Worm (Caenorhabditis elegans) whole organism, L3 larva: ENCODE data around the gene tin-10.

Experiments
- R02D3.7 ChIP-seq: fragments of 150-350 bp; optimal IDR thresholded peaks from 2 replicates; lab custom pipeline; 2014; ENCODE audit warnings: missing biosample characterization, missing genetic modification characterization
- ZK546.5 ChIP-seq: sonication (generic microtip); optimal IDR thresholded peaks from 2 replicates; lab custom pipeline; 2017; ENCODE audit warnings: missing biosample characterization, missing genetic modification characterization
- aly-2 ChIP-seq: fragments of 150-350 bp; optimal IDR thresholded peaks from 2 replicates; lab custom pipeline; 2014; ENCODE audit warnings: missing biosample characterization, missing genetic modification characterization
- ceh-16 ChIP-seq: sonication (generic microtip); optimal IDR thresholded peaks from 2 replicates; lab custom pipeline; 2017; ENCODE audit warnings: missing biosample characterization, missing genetic modification characterization
- ceh-28 ChIP-seq: fragments of 150-350 bp; optimal IDR thresholded peaks from 2 replicates; lab custom pipeline; 2014; ENCODE audit warnings: missing biosample characterization, missing genetic modification reagents, missing genetic modification characterization
- ceh-82 ChIP-seq: fragments of 150-350 bp; optimal IDR thresholded peaks from 2 replicates; lab custom pipeline; 2014; ENCODE audit warnings: missing biosample characterization, missing genetic modification characterization
- ceh-9 ChIP-seq: sonication (generic microtip); optimal IDR thresholded peaks from 2 replicates; lab custom pipeline; 2018; ENCODE audit warnings: missing biosample characterization, missing genetic modification characterization
- daf-12 ChIP-seq: fragments of 150-350 bp; optimal IDR thresholded peaks from 2 replicates; lab custom pipeline; 2014; ENCODE audit warnings: missing biosample characterization, missing genetic modification reagents, missing genetic modification characterization
- egl-27 ChIP-seq: sonication (generic microtip); optimal IDR thresholded peaks from 4 replicates; lab custom pipeline; 2017; ENCODE audit warnings: missing biosample characterization, missing genetic modification reagents, missing genetic modification characterization
- egl-5 ChIP-seq: fragments of 150-350 bp; optimal IDR thresholded peaks from 2 replicates; lab custom pipeline; 2017; ENCODE audit warnings: missing biosample characterization, missing genetic modification reagents, missing genetic modification characterization, inconsistent platforms
- elt-1 ChIP-seq: fragments of 150-350 bp; optimal IDR thresholded peaks from 2 replicates; lab custom pipeline; 2014; ENCODE audit warnings: missing biosample characterization, missing genetic modification characterization
- elt-2 ChIP-seq: sonication (generic microtip); optimal IDR thresholded peaks from 2 replicates; lab custom pipeline; 2016; ENCODE audit warnings: missing genetic modification reagents, mild to moderate bottlenecking, missing genetic modification characterization, missing compliant biosample characterization
- elt-3 ChIP-seq, 3 experiments: fragments of 150-350 bp in 1 of 3; sonication (generic microtip) in 2 of 3; optimal IDR thresholded peaks; 2 replicates in 2 of 3; 4 replicates in 1 of 3; lab custom pipeline; 2014 to 2017; ENCODE audit warnings: missing biosample characterization in 3 of 3, missing genetic modification characterization in 3 of 3
- eor-1 ChIP-seq, 2 experiments: fragments of 150-350 bp; optimal IDR thresholded peaks; 2 replicates each; lab custom pipeline; 2014 to 2018; ENCODE audit warnings: missing biosample characterization in 2 of 2, missing genetic modification characterization in 2 of 2
- fkh-10 ChIP-seq: sonication (generic microtip); optimal IDR thresholded peaks from 2 replicates; lab custom pipeline; 2017; ENCODE audit warnings: missing biosample characterization, missing genetic modification reagents, missing genetic modification characterization
- fos-1 ChIP-seq: fragments of 150-350 bp; optimal IDR thresholded peaks from 2 replicates; lab custom pipeline; 2014; ENCODE audit warnings: missing biosample characterization, missing genetic modification characterization
- hmg-11 ChIP-seq: sonication (generic microtip); optimal IDR thresholded peaks from 2 replicates; lab custom pipeline; 2016; ENCODE audit warnings: missing genetic modification characterization, missing compliant biosample characterization
- jun-1 ChIP-seq: fragments of 150-350 bp; optimal IDR thresholded peaks from 2 replicates; lab custom pipeline; 2014; ENCODE audit warnings: missing biosample characterization, missing genetic modification reagents, missing genetic modification characterization
- lin-15B ChIP-seq: fragments of 150-350 bp; optimal IDR thresholded peaks from 2 replicates; lab custom pipeline; 2014; ENCODE audit warnings: missing biosample characterization, missing genetic modification characterization
- lin-39 ChIP-seq: fragments of 150-350 bp; optimal IDR thresholded peaks from 2 replicates; lab custom pipeline; 2018; ENCODE audit warnings: missing biosample characterization, missing genetic modification reagents, missing genetic modification characterization
- lsy-12 ChIP-seq: sonication (generic microtip); optimal IDR thresholded peaks from 2 replicates; lab custom pipeline; 2016; ENCODE audit warnings: mild to moderate bottlenecking, missing genetic modification characterization, missing compliant biosample characterization
- mdl-1 ChIP-seq: fragments of 150-350 bp; optimal IDR thresholded peaks from 2 replicates; lab custom pipeline; 2014; ENCODE audit warnings: missing biosample characterization, missing genetic modification characterization
- mml-1 ChIP-seq: fragments of 150-350 bp; sonication (generic microtip); optimal IDR thresholded peaks from 3 replicates; lab custom pipeline; 2014; ENCODE audit warnings: missing biosample characterization, missing genetic modification characterization
- nhr-11 ChIP-seq: fragments of 150-350 bp; optimal IDR thresholded peaks from 2 replicates; lab custom pipeline; 2014; ENCODE audit warnings: missing biosample characterization, missing genetic modification characterization
- nhr-12 ChIP-seq: fragments of 150-350 bp; optimal IDR thresholded peaks from 2 replicates; lab custom pipeline; 2014; ENCODE audit warnings: missing biosample characterization, missing genetic modification characterization
- nhr-23 ChIP-seq: fragments of 150-350 bp; optimal IDR thresholded peaks from 2 replicates; lab custom pipeline; 2014; ENCODE audit warnings: missing biosample characterization, missing genetic modification reagents, missing genetic modification characterization
- nhr-237 ChIP-seq: fragments of 150-350 bp; optimal IDR thresholded peaks from 2 replicates; lab custom pipeline; 2014; ENCODE audit warnings: missing biosample characterization, missing genetic modification characterization
- nhr-25 ChIP-seq: sonication (generic microtip); optimal IDR thresholded peaks from 2 replicates; lab custom pipeline; 2017; ENCODE audit warnings: missing biosample characterization, missing genetic modification characterization
- nhr-28 ChIP-seq: fragments of 150-350 bp; optimal IDR thresholded peaks from 2 replicates; lab custom pipeline; 2014; ENCODE audit warnings: missing biosample characterization, missing genetic modification characterization
- nhr-43 ChIP-seq: sonication (generic microtip); optimal IDR thresholded peaks from 2 replicates; lab custom pipeline; 2016; ENCODE audit warnings: mild to moderate bottlenecking, missing genetic modification characterization, missing compliant biosample characterization; ENCODE audit not compliant: poor library complexity, severe bottlenecking
- nhr-67 ChIP-seq: fragments of 150-350 bp; optimal IDR thresholded peaks from 2 replicates; lab custom pipeline; 2014; ENCODE audit warnings: missing biosample characterization, missing genetic modification characterization
- nhr-76 ChIP-seq: fragments of 150-350 bp; sonication (generic microtip); optimal IDR thresholded peaks from 5 replicates; lab custom pipeline; 2014; ENCODE audit warnings: missing biosample characterization, missing genetic modification characterization
- nhr-77 ChIP-seq: fragments of 150-350 bp; optimal IDR thresholded peaks from 2 replicates; lab custom pipeline; 2014; ENCODE audit warnings: missing biosample characterization, missing genetic modification characterization
- pha-4 ChIP-seq: fragments of 150-350 bp; optimal IDR thresholded peaks from 2 replicates; lab custom pipeline; 2014; ENCODE audit warnings: missing biosample characterization, missing genetic modification reagents, missing genetic modification characterization
- pqm-1 ChIP-seq: fragments of 150-350 bp; optimal IDR thresholded peaks from 2 replicates; lab custom pipeline; 2017; ENCODE audit warnings: missing biosample characterization, missing genetic modification characterization, inconsistent platforms
- sea-2 ChIP-seq: fragments of 150-350 bp; sonication (generic microtip); optimal IDR thresholded peaks from 4 replicates; lab custom pipeline; 2014; ENCODE audit warnings: missing biosample characterization, missing genetic modification reagents, missing genetic modification characterization
- skn-1 ChIP-seq: fragments of 150-350 bp; optimal IDR thresholded peaks from 2 replicates; lab custom pipeline; 2014; ENCODE audit warnings: missing biosample characterization, missing genetic modification characterization
- snpc-4 ChIP-seq: fragments of 150-350 bp; optimal IDR thresholded peaks from 2 replicates; lab custom pipeline; 2014; ENCODE audit warnings: missing biosample characterization, missing genetic modification characterization
- tbx-2 ChIP-seq: sonication (generic microtip); optimal IDR thresholded peaks from 2 replicates; lab custom pipeline; 2016; ENCODE audit warnings: mild to moderate bottlenecking, missing genetic modification characterization, missing compliant biosample characterization
- unc-39 ChIP-seq: sonication (generic microtip); optimal IDR thresholded peaks from 4 replicates; lab custom pipeline; 2017; ENCODE audit warnings: missing biosample characterization, missing genetic modification characterization
- unc-62 ChIP-seq: fragments of 150-350 bp; sonication (generic microtip); optimal IDR thresholded peaks from 4 replicates; lab custom pipeline; 2014; ENCODE audit warnings: missing biosample characterization, missing genetic modification reagents, missing genetic modification characterization
- zag-1 ChIP-seq: fragments of 150-350 bp; optimal IDR thresholded peaks from 2 replicates; lab custom pipeline; 2014; ENCODE audit warnings: missing biosample characterization, missing genetic modification characterization
- ztf-11 ChIP-seq: fragments of 150-350 bp; optimal IDR thresholded peaks from 2 replicates; lab custom pipeline; 2014; ENCODE audit warnings: missing biosample characterization, missing genetic modification characterization
- ztf-4 ChIP-seq: fragments of 150-350 bp; optimal IDR thresholded peaks from 2 replicates; lab custom pipeline; 2014; ENCODE audit warnings: missing biosample characterization, missing genetic modification characterization

tin-10 gene

DNA sequence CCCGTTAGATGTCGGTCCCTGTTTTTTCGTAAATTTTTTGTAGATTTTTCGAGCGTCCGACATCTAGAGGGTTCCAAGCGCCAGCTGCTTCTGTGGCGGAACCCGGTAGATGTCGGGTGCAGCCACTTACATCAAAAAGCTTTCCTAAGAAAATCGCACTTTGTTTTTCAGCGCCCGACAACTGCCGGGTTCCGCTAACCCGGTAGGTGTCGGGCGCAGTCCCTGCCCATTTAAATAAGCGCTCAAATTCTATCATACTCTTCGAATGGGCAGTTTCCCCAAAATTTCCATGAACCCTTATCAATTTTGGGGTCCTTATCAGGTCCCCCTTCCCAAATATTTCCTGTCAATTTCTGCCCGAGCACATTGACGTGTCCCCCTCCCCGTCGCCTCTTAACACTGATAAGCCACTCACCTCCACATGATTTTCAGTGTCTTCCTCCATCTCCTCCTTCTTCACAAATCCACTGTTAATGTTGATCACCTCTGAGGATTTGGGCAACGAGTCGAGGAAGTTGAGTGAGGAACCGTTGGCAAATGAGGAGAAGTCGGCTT lies 37.2 kb downstream of the tin-10 start:
- TF ChIP-seq elt-2 (tag; lab: Kevin White, UChicago) = peak; percentile 90
- no peak for TF ChIP-seq egl-5 (tag; lab: Kevin White, UChicago)
- no peak for TF ChIP-seq lin-15B (tag; lab: Kevin White, UChicago)
- no peak for TF ChIP-seq skn-1 (tag; lab: Kevin White, UChicago)
- TF ChIP-seq snpc-4 (tag; lab: Kevin White, UChicago) = peak; percentile 18
- no peak for TF ChIP-seq nhr-11

ce11 chrIII:11463726-11464125 lies 38.9 kb downstream of the tin-10 start:
- TF ChIP-seq nhr-11 = no peak
- TF ChIP-seq unc-39 (tag; lab: Kevin White, UChicago) = no peak
- peak; percentile 47 for TF ChIP-seq nhr-77 (tag; lab: Kevin White, UChicago)
- peak; percentile 1 for TF ChIP-seq jun-1
- TF ChIP-seq sea-2 (GFP tag; lab: Kevin White, UChicago) = no peak
- TF ChIP-seq nhr-43 (tag; lab: Kevin White, UChicago) = peak; percentile 30
- no peak for TF ChIP-seq ceh-82 (tag; lab: Kevin White, UChicago)
- no peak for TF ChIP-seq nhr-76 (tag; lab: Kevin White, UChicago)
- peak; percentile 30 for TF ChIP-seq pqm-1
- TF ChIP-seq ztf-4 = no peak
- no peak for TF ChIP-seq tbx-2 (tag; lab: Kevin White, UChicago)
- TF ChIP-seq nhr-12 (tag; lab: Kevin White, UChicago) = no peak
- TF ChIP-seq elt-2 (tag; lab: Kevin White, UChicago) = peak; percentile 84
- no peak for TF ChIP-seq zag-1 (tag; lab: Kevin White, UChicago)
- TF ChIP-seq skn-1 (tag; lab: Kevin White, UChicago) = no peak
- no peak for TF ChIP-seq fkh-10 (GFP tag; lab: Kevin White, UChicago)
- TF ChIP-seq nhr-67 (tag; lab: Kevin White, UChicago) = no peak
- no peak for TF ChIP-seq eor-1 (tag; optimal IDR thresholded peaks at IDR 0.05; lab: Kevin White, UChicago)
- no peak for TF ChIP-seq mdl-1 (tag; lab: Kevin White, UChicago)
- TF ChIP-seq nhr-28 = no peak
- TF ChIP-seq daf-12 (tag; lab: Kevin White, UChicago) = no peak
- TF ChIP-seq pha-4 (tag; lab: Kevin White, UChicago) = peak; percentile 46
- no peak for TF ChIP-seq lin-39
- TF ChIP-seq elt-1 (tag; lab: Kevin White, UChicago) = no peak
- TF ChIP-seq ceh-16 (tag; lab: Kevin White, UChicago) = no peak
- TF ChIP-seq ceh-28 (tag; lab: Kevin White, UChicago) = no peak
- TF ChIP-seq R02D3.7 (tag; lab: Kevin White, UChicago) = peak; percentile 11
- no peak for TF ChIP-seq mml-1 (tag; lab: Kevin White, UChicago)
- peak; percentile 57 for TF ChIP-seq nhr-25
- TF ChIP-seq unc-62 (GFP tag; lab: Kevin White, UChicago) = no peak
- peak; percentile 55 for TF ChIP-seq lin-15B (tag; lab: Kevin White, UChicago)
- no peak for TF ChIP-seq ZK546.5 (tag; lab: Kevin White, UChicago)
- no peak for TF ChIP-seq nhr-237 (tag; lab: Kevin White, UChicago)
- no peak for TF ChIP-seq ceh-9 (tag; lab: Kevin White, UChicago)
- TF ChIP-seq aly-2 (tag; lab: Kevin White, UChicago) = no peak
- TF ChIP-seq nhr-23 (tag; lab: Kevin White, UChicago) = peak; percentile 8
- TF ChIP-seq ztf-11 (tag; lab: Kevin White, UChicago) = no peak
- no peak for TF ChIP-seq elt-3 (tag; optimal IDR thresholded peaks at IDR 0.05; lab: Kevin White, UChicago)
- TF ChIP-seq hmg-11 = peak; percentile 15
- no peak for TF ChIP-seq egl-27 (tag; lab: Kevin White, UChicago)
- TF ChIP-seq fos-1 (tag; lab: Kevin White, UChicago) = peak; percentile 72
- peak; percentile 99 for TF ChIP-seq snpc-4 (tag; lab: Kevin White, UChicago)
- TF ChIP-seq lsy-12 (tag; lab: Kevin White, UChicago) = peak; percentile 79
